Fruit fly (Drosophila melanogaster) whole organism, embryonic: Measurements from ENCODE around the gene CG8526.

Experiments
- Antp ChIP-seq: fragments of 200-800 bp; sonication (Bioruptor generic); optimal IDR thresholded peaks from 3 replicates; lab custom pipeline; 2016; ENCODE audit warnings: missing biosample characterization, missing genetic modification characterization
- Atf-2 ChIP-seq: fragments of 200-800 bp; sonication (Bioruptor generic); optimal IDR thresholded peaks from 2 replicates; lab custom pipeline; 2016; ENCODE audit warnings: missing biosample characterization, missing genetic modification characterization
- BtbVII ChIP-seq: fragments of 200-800 bp; sonication (Bioruptor generic); optimal IDR thresholded peaks from 3 replicates; lab custom pipeline; 2017; ENCODE audit warnings: missing biosample characterization, mild to moderate bottlenecking, missing genetic modification characterization
- CG10462 ChIP-seq: fragments of 200-800 bp; sonication (Bioruptor generic); optimal IDR thresholded peaks from 2 replicates; lab custom pipeline; 2016; ENCODE audit warnings: missing biosample characterization, missing genetic modification characterization
- CG11247 ChIP-seq: fragments of 200-800 bp; sonication (Bioruptor generic); IDR thresholded peaks from 2 replicates; pipeline ENCODE4 v1.3.6; 2022; ENCODE audit warnings: missing biosample characterization, missing genetic modification characterization
- CG12236 ChIP-seq: fragments of 200-800 bp; sonication (Bioruptor generic); optimal IDR thresholded peaks from 2 replicates; lab custom pipeline; 2016; ENCODE audit warnings: missing biosample characterization, missing genetic modification characterization
- CG12391 ChIP-seq: fragments of 200-800 bp; sonication (Bioruptor generic); optimal IDR thresholded peaks from 3 replicates; lab custom pipeline; 2018; ENCODE audit warnings: missing biosample characterization, mild to moderate bottlenecking, missing genetic modification characterization, moderate library complexity
- CG14710 ChIP-seq: fragments of 200-800 bp; sonication (Bioruptor generic); optimal IDR thresholded peaks from 3 replicates; lab custom pipeline; 2019; ENCODE audit warnings: missing biosample characterization, mild to moderate bottlenecking, missing genetic modification characterization, moderate library complexity
- CG1647 ChIP-seq: fragments of 200-800 bp; sonication (Bioruptor generic); optimal IDR thresholded peaks from 3 replicates; lab custom pipeline; 2016; ENCODE audit warnings: missing biosample characterization, missing genetic modification characterization
- CG16863 ChIP-seq: fragments of 200-800 bp; sonication (Bioruptor generic); optimal IDR thresholded peaks from 3 replicates; lab custom pipeline; 2016; ENCODE audit warnings: missing biosample characterization, missing genetic modification characterization
- CG17361 ChIP-seq: fragments of 200-800 bp; sonication (Bioruptor generic); IDR thresholded peaks from 3 replicates; pipeline ENCODE4 v1.3.6; 2022; ENCODE audit warnings: missing biosample characterization, missing genetic modification characterization
- CG17802 ChIP-seq: fragments of 200-800 bp; sonication (Bioruptor generic); optimal IDR thresholded peaks from 2 replicates; lab custom pipeline; 2018; ENCODE audit warnings: missing biosample characterization, mild to moderate bottlenecking, missing genetic modification characterization, moderate library complexity
- CG1792 ChIP-seq: fragments of 200-800 bp; sonication (Bioruptor generic); optimal IDR thresholded peaks from 2 replicates; lab custom pipeline; 2016; ENCODE audit warnings: missing biosample characterization, missing genetic modification characterization
- CG2129 ChIP-seq: fragments of 200-800 bp; sonication (Bioruptor generic); IDR thresholded peaks from 2 replicates; pipeline ENCODE4 v1.3.6; 2022; ENCODE audit warnings: missing biosample characterization, missing genetic modification characterization; ENCODE audit not compliant: partially characterized antibody
- CG2199 ChIP-seq: fragments of 200-800 bp; sonication (Bioruptor generic); IDR thresholded peaks from 3 replicates; pipeline ENCODE4 v1.3.6; 2022; ENCODE audit warnings: missing biosample characterization, missing genetic modification characterization
- CG30431 ChIP-seq: fragments of 200-800 bp; sonication (Bioruptor generic); optimal IDR thresholded peaks from 2 replicates; lab custom pipeline; 2017; ENCODE audit warnings: missing biosample characterization, missing genetic modification characterization
- CG3726 ChIP-seq: fragments of 200-800 bp; sonication (Bioruptor generic); IDR thresholded peaks from 3 replicates; pipeline ENCODE4, ENCODE4 v1.3.6; 2022; ENCODE audit warnings: missing biosample characterization, missing genetic modification characterization
- CG4404 ChIP-seq: fragments of 200-800 bp; sonication (Bioruptor generic); IDR thresholded peaks from 2 replicates; pipeline ENCODE4 v1.3.6; 2022; ENCODE audit warnings: missing biosample characterization, missing genetic modification characterization
- CG6254 ChIP-seq: fragments of 200-800 bp; sonication (Bioruptor generic); optimal IDR thresholded peaks from 3 replicates; lab custom pipeline; 2017; ENCODE audit warnings: mild to moderate bottlenecking, missing biosample characterization, missing genetic modification reagents, missing genetic modification characterization
- CG6689 ChIP-seq: fragments of 200-800 bp; sonication (Bioruptor generic); IDR thresholded peaks from 2 replicates; pipeline ENCODE4 v1.3.6; 2022; ENCODE audit warnings: missing biosample characterization, missing genetic modification characterization
- CG6765 ChIP-seq: fragments of 200-800 bp; sonication (Bioruptor generic); optimal IDR thresholded peaks from 3 replicates; lab custom pipeline; 2017; ENCODE audit warnings: missing biosample characterization, mild to moderate bottlenecking, missing genetic modification characterization
- CG7271 ChIP-seq: fragments of 200-800 bp; sonication (Bioruptor generic); optimal IDR thresholded peaks from 2 replicates; lab custom pipeline; 2018; ENCODE audit warnings: missing biosample characterization, mild to moderate bottlenecking, missing genetic modification characterization, moderate library complexity
- CG8944 ChIP-seq: fragments of 200-800 bp; sonication (Bioruptor generic); optimal IDR thresholded peaks from 3 replicates; lab custom pipeline; 2016; ENCODE audit warnings: missing biosample characterization, missing genetic modification characterization
- CG9437 ChIP-seq: fragments of 200-800 bp; sonication (Bioruptor generic); optimal IDR thresholded peaks from 2 replicates; lab custom pipeline; 2018; ENCODE audit warnings: missing biosample characterization, mild to moderate bottlenecking, missing genetic modification characterization
- CG9727 ChIP-seq: fragments of 200-800 bp; sonication (Bioruptor generic); optimal IDR thresholded peaks from 3 replicates; lab custom pipeline; 2017; ENCODE audit warnings: missing biosample characterization, mild to moderate bottlenecking, missing genetic modification characterization
- CG9932 ChIP-seq: fragments of 200-800 bp; sonication (Bioruptor generic); IDR thresholded peaks from 2 replicates; pipeline ENCODE4 v1.3.6; 2022; ENCODE audit warnings: missing biosample characterization, missing genetic modification characterization
- Camta ChIP-seq: fragments of 200-800 bp; sonication (Bioruptor generic); optimal IDR thresholded peaks from 2 replicates; lab custom pipeline; 2016; ENCODE audit warnings: missing biosample characterization, missing genetic modification characterization
- CoRest ChIP-seq: fragments of 200-800 bp; sonication (Bioruptor generic); optimal IDR thresholded peaks from 3 replicates; lab custom pipeline; 2018; ENCODE audit warnings: missing biosample characterization, mild to moderate bottlenecking, missing genetic modification characterization, moderate library complexity
- D19A ChIP-seq: fragments of 200-800 bp; optimal IDR thresholded peaks from 3 replicates; lab custom pipeline; 2019; ENCODE audit warnings: missing biosample characterization, mild to moderate bottlenecking, missing genetic modification characterization, moderate library complexity
- E2f2 ChIP-seq: fragments of 200-800 bp; sonication (Bioruptor generic); IDR thresholded peaks from 2 replicates; pipeline ENCODE4 v1.3.6; 2022; ENCODE audit warnings: missing biosample characterization, missing genetic modification characterization
- Ets65A ChIP-seq: fragments of 200-800 bp; sonication (Bioruptor generic); peaks from one replicate; lab custom pipeline; 2016; ENCODE audit warnings: missing biosample characterization, missing genetic modification characterization
- Hr39 ChIP-seq: fragments of >200 bp; optimal IDR thresholded peaks from 2 replicates; lab custom pipeline; 2017
- PHDP ChIP-seq: fragments of 200-800 bp; sonication (Bioruptor generic); optimal IDR thresholded peaks from 3 replicates; lab custom pipeline; 2018; ENCODE audit warnings: missing biosample characterization, mild to moderate bottlenecking, missing genetic modification characterization, moderate library complexity
- Usf ChIP-seq: fragments of 200-800 bp; sonication (Bioruptor generic); optimal IDR thresholded peaks from 2 replicates; lab custom pipeline; 2017; ENCODE audit warnings: missing genotype, missing biosample characterization, missing genetic modification characterization
- abd-A ChIP-seq: fragments of 200-800 bp; sonication (Bioruptor generic); optimal IDR thresholded peaks from 3 replicates; lab custom pipeline; 2019; ENCODE audit warnings: missing biosample characterization, mild to moderate bottlenecking, missing genetic modification characterization, moderate library complexity
- ato ChIP-seq: fragments of 200-800 bp; sonication (Bioruptor generic); IDR thresholded peaks from 2 replicates; pipeline ENCODE4 v1.3.6; 2022; ENCODE audit warnings: missing biosample characterization, missing genetic modification characterization; ENCODE audit not compliant: partially characterized antibody
- bigmax ChIP-seq: fragments of 200-800 bp; sonication (Bioruptor generic); optimal IDR thresholded peaks from 2 replicates; lab custom pipeline; 2018; ENCODE audit warnings: missing biosample characterization, mild to moderate bottlenecking, missing genetic modification characterization
- crol ChIP-seq: fragments of 200-800 bp; sonication (Bioruptor generic); IDR thresholded peaks from 2 replicates; pipeline ENCODE4 v1.3.6; 2022; ENCODE audit warnings: missing biosample characterization, missing genetic modification characterization
- emc ChIP-seq: fragments of 200-800 bp; sonication (Bioruptor generic); optimal IDR thresholded peaks from 2 replicates; lab custom pipeline; 2016; ENCODE audit warnings: missing biosample characterization, missing genetic modification characterization
- ewg ChIP-seq: fragments of 200-800 bp; sonication (Bioruptor generic); optimal IDR thresholded peaks from 3 replicates; lab custom pipeline; 2017; ENCODE audit warnings: mild to moderate bottlenecking, missing biosample characterization, missing genetic modification reagents, missing genetic modification characterization
- gce ChIP-seq: fragments of 200-800 bp; sonication (Bioruptor generic); IDR thresholded peaks from 3 replicates; pipeline ENCODE4 v1.3.6; 2022; ENCODE audit warnings: missing biosample characterization, missing genetic modification characterization
- gcm2 ChIP-seq: fragments of 200-800 bp; sonication (Bioruptor generic); optimal IDR thresholded peaks from 2 replicates; lab custom pipeline; 2016; ENCODE audit warnings: missing biosample characterization, missing genetic modification characterization
- hbn ChIP-seq: fragments of 200-800 bp; sonication (Bioruptor generic); IDR thresholded peaks from 2 replicates; pipeline ENCODE4 v1.3.6; 2022; ENCODE audit warnings: missing biosample characterization, missing genetic modification characterization; ENCODE audit not compliant: partially characterized antibody
- mld ChIP-seq: fragments of 200-800 bp; sonication (Bioruptor generic); IDR thresholded peaks from 3 replicates; pipeline ENCODE4 v1.3.6; 2022; ENCODE audit warnings: missing biosample characterization, missing genetic modification characterization; ENCODE audit not compliant: partially characterized antibody
- org-1 ChIP-seq: fragments of 200-800 bp; sonication (Bioruptor generic); optimal IDR thresholded peaks from 2 replicates; lab custom pipeline; 2017; ENCODE audit warnings: missing biosample characterization, missing genetic modification characterization
- pnt ChIP-seq: fragments of 200-800 bp; sonication (Bioruptor generic); optimal IDR thresholded peaks from 3 replicates; lab custom pipeline; 2016; ENCODE audit warnings: missing biosample characterization, missing genetic modification characterization
- prd ChIP-seq, 3 experiments: fragments of >200 bp in 2 of 3; fragments of 200-800 bp in 1 of 3; sonication (Bioruptor generic) in 1 of 3; optimal IDR thresholded peaks in 2 of 3; IDR thresholded peaks in 1 of 3; 2 replicates in 2 of 3; 3 replicates in 1 of 3; pipeline versions ENCODE4 v1.3.6 to Lab custom; 2017 to 2022; ENCODE audit warnings: missing biosample characterization in 1 of 3, missing genetic modification characterization in 1 of 3
- pum ChIP-seq: fragments of 200-800 bp; sonication (Bioruptor generic); optimal IDR thresholded peaks from 2 replicates; lab custom pipeline; 2016; ENCODE audit warnings: missing biosample characterization, missing genetic modification characterization
- ranshi ChIP-seq: fragments of 200-800 bp; sonication (Bioruptor generic); IDR thresholded peaks from 2 replicates; pipeline ENCODE4 v1.3.6; 2022; ENCODE audit warnings: missing biosample characterization, missing genetic modification characterization
- unc-4 ChIP-seq: fragments of 200-800 bp; sonication (Bioruptor generic); IDR thresholded peaks from 2 replicates; pipeline ENCODE4 v1.3.6; 2022; ENCODE audit warnings: missing biosample characterization, missing genetic modification characterization; ENCODE audit not compliant: partially characterized antibody
- zfh1 ChIP-seq: fragments of 200-800 bp; sonication (Bioruptor generic); IDR thresholded peaks from 3 replicates; pipeline ENCODE4 v1.3.6; 2022; ENCODE audit warnings: missing biosample characterization, missing genetic modification characterization

The CG8526 gene

DNA sequence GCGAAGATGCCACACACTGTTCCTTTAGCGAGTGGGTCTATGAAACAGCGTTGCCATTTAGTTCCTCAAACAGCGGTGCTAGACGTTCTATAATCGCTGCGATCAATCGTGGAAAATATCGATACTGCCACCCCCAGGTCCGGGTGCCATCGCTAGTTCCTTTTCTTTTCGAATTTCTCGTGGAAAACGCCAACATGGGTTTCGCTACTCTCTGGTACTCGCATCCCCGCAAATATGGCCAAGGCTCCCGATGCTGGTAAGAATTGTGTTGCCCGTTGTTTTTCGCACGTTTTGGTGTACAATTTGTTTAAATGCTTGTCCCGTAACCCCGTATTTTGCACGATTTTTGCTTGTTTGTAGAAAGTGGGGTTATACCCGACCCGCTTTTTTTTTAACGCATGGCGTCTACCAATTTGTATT lies 23.1 kb upstream of the CG8526 start, which contains the start of gene RpS29 (continued):
- peak; percentile 15 for TF ChIP-seq org-1 (GFP tag; lab: Kevin White, UChicago)
- TF ChIP-seq mld: peak; percentile 81
- TF ChIP-seq CoRest (tag; lab: Kevin White, UChicago): peak; percentile 63
- TF ChIP-seq CG17802 (tag; lab: Kevin White, UChicago): peak; percentile 53
- TF ChIP-seq CG2129 (GFP tag; lab: Robert Waterston, UW): peak; percentile 84
- TF ChIP-seq Hr39 (lab: Kevin White, UChicago): no peak
- peak; percentile 68 for TF ChIP-seq CG17361 (GFP tag; lab: Robert Waterston, UW)
- peak; percentile 72 for TF ChIP-seq Camta
- TF ChIP-seq E2f2 (GFP tag; lab: Robert Waterston, UW): peak; percentile 100
- TF ChIP-seq zfh1 (GFP tag; lab: Robert Waterston, UW): peak; percentile 84
- TF ChIP-seq CG6689 (GFP tag; lab: Robert Waterston, UW): peak; percentile 28; the same call in 1 of the 2 replicates
- no peak for TF ChIP-seq CG6254 (GFP tag; lab: Kevin White, UChicago)
- no peak for TF ChIP-seq CG9437 (GFP tag; lab: Kevin White, UChicago)
- TF ChIP-seq bigmax (GFP tag; lab: Kevin White, UChicago): peak; percentile 99
- TF ChIP-seq CG3726 (GFP tag; lab: Robert Waterston, UW): peak; percentile 69; the same call in 2 of the 3 replicates
- TF ChIP-seq PHDP (tag; lab: Kevin White, UChicago): peak; percentile 67
- peak; percentile 73 for TF ChIP-seq pnt (GFP tag; lab: Kevin White, UChicago)
- peak; percentile 95 for TF ChIP-seq CG9932
- TF ChIP-seq abd-A: no peak
- TF ChIP-seq pum (GFP tag; lab: Kevin White, UChicago): peak; percentile 81
- TF ChIP-seq CG14710 (tag; lab: Kevin White, UChicago): peak; percentile 87
- TF ChIP-seq ranshi: peak; percentile 68
- TF ChIP-seq CG9727 (GFP tag; lab: Kevin White, UChicago): peak; percentile 70
- TF ChIP-seq unc-4 (GFP tag; lab: Robert Waterston, UW): peak; percentile 97
- peak; percentile 91 for TF ChIP-seq Antp (GFP tag; lab: Kevin White, UChicago)
- peak; percentile 55; the same call in 1 of the 3 replicates for TF ChIP-seq gce (GFP tag; lab: Robert Waterston, UW)
- TF ChIP-seq CG2199 (GFP tag; lab: Robert Waterston, UW): peak; percentile 55; the same call in 1 of the 3 replicates
- peak; percentile 78 for TF ChIP-seq BtbVII (GFP tag; lab: Kevin White, UChicago)
- peak; percentile 96 for TF ChIP-seq hbn (GFP tag; lab: Robert Waterston, UW)
- TF ChIP-seq prd (optimal IDR thresholded peaks at IDR 0.05; lab: Kevin White, UChicago): no peak
- TF ChIP-seq prd (GFP tag; IDR thresholded peaks at IDR 0.05; lab: Robert Waterston, UW): peak; percentile 76
- TF ChIP-seq CG10462 (GFP tag; lab: Kevin White, UChicago): no peak
- TF ChIP-seq CG12391 (tag; lab: Kevin White, UChicago): peak; percentile 84
- peak; percentile 30 for TF ChIP-seq Atf-2 (GFP tag; lab: Kevin White, UChicago)
- TF ChIP-seq CG7271: peak; percentile 60
- peak; percentile 58 for TF ChIP-seq Usf
- peak; percentile 84 for TF ChIP-seq CG11247 (GFP tag; lab: Robert Waterston, UW)
- TF ChIP-seq CG1792 (GFP tag; lab: Kevin White, UChicago): peak; percentile 81
- peak; percentile 47 for TF ChIP-seq CG30431 (GFP tag; lab: Kevin White, UChicago)
- TF ChIP-seq emc: peak; percentile 83
- TF ChIP-seq CG12236 (GFP tag; lab: Kevin White, UChicago): peak; percentile 42
- peak; percentile 77 for TF ChIP-seq CG16863
- TF ChIP-seq ato: peak; percentile 88
- peak; percentile 46; the same call in 1 of the 2 replicates for TF ChIP-seq CG4404 (GFP tag; lab: Robert Waterston, UW)
- TF ChIP-seq CG6765 (GFP tag; lab: Kevin White, UChicago): peak; percentile 83
- TF ChIP-seq CG8944: peak; percentile 84
- peak; percentile 34 for TF ChIP-seq D19A (tag; lab: Kevin White, UChicago)
- TF ChIP-seq Ets65A (GFP tag; lab: Kevin White, UChicago): peak; percentile 99
- peak; percentile 57 for TF ChIP-seq ewg (GFP tag; lab: Kevin White, UChicago)
- no peak for TF ChIP-seq crol (GFP tag; lab: Robert Waterston, UW)
- TF ChIP-seq CG1647: peak; percentile 84
- TF ChIP-seq gcm2 (GFP tag; lab: Kevin White, UChicago): peak; percentile 62
